Worm (Caenorhabditis elegans) whole organism, L3 larva: Measurements from ENCODE around the gene scrm-3.

Experiments used
- ZK546.5 ChIP-seq: sonication (generic microtip); optimal IDR thresholded peaks from 2 replicates; lab custom pipeline; 2017; ENCODE audit warnings: missing biosample characterization, missing genetic modification characterization
- aly-2 ChIP-seq: fragments of 150-350 bp; optimal IDR thresholded peaks from 2 replicates; lab custom pipeline; 2014; ENCODE audit warnings: missing biosample characterization, missing genetic modification characterization
- ama-1 ChIP-seq: fragments of 150-350 bp; optimal IDR thresholded peaks from 2 replicates; lab custom pipeline; 2018
- ceh-28 ChIP-seq: fragments of 150-350 bp; optimal IDR thresholded peaks from 2 replicates; lab custom pipeline; 2014; ENCODE audit warnings: missing biosample characterization, missing genetic modification reagents, missing genetic modification characterization
- egl-5 ChIP-seq: fragments of 150-350 bp; optimal IDR thresholded peaks from 2 replicates; lab custom pipeline; 2017; ENCODE audit warnings: missing biosample characterization, missing genetic modification reagents, missing genetic modification characterization, inconsistent platforms
- elt-2 ChIP-seq: sonication (generic microtip); optimal IDR thresholded peaks from 2 replicates; lab custom pipeline; 2016; ENCODE audit warnings: missing genetic modification reagents, mild to moderate bottlenecking, missing genetic modification characterization, missing compliant biosample characterization
- eor-1 ChIP-seq, 2 experiments: fragments of 150-350 bp; optimal IDR thresholded peaks; 2 replicates each; lab custom pipeline; 2014 to 2018; ENCODE audit warnings: missing biosample characterization in 2 of 2, missing genetic modification characterization in 2 of 2
- hmg-11 ChIP-seq: sonication (generic microtip); optimal IDR thresholded peaks from 2 replicates; lab custom pipeline; 2016; ENCODE audit warnings: missing genetic modification characterization, missing compliant biosample characterization
- jun-1 ChIP-seq: fragments of 150-350 bp; optimal IDR thresholded peaks from 2 replicates; lab custom pipeline; 2014; ENCODE audit warnings: missing biosample characterization, missing genetic modification reagents, missing genetic modification characterization
- lin-15B ChIP-seq: fragments of 150-350 bp; optimal IDR thresholded peaks from 2 replicates; lab custom pipeline; 2014; ENCODE audit warnings: missing biosample characterization, missing genetic modification characterization
- mdl-1 ChIP-seq: fragments of 150-350 bp; optimal IDR thresholded peaks from 2 replicates; lab custom pipeline; 2014; ENCODE audit warnings: missing biosample characterization, missing genetic modification characterization
- mml-1 ChIP-seq: fragments of 150-350 bp; sonication (generic microtip); optimal IDR thresholded peaks from 3 replicates; lab custom pipeline; 2014; ENCODE audit warnings: missing biosample characterization, missing genetic modification characterization
- nfya-1 ChIP-seq: sonication (generic microtip); optimal IDR thresholded peaks from 2 replicates; lab custom pipeline; 2017; ENCODE audit warnings: missing genetic modification characterization, mild to moderate bottlenecking, missing compliant biosample characterization, antibody characterized with exemption, moderate library complexity; ENCODE audit not compliant: insufficient read depth
- nhr-28 ChIP-seq: fragments of 150-350 bp; optimal IDR thresholded peaks from 2 replicates; lab custom pipeline; 2014; ENCODE audit warnings: missing biosample characterization, missing genetic modification characterization
- nhr-43 ChIP-seq: sonication (generic microtip); optimal IDR thresholded peaks from 2 replicates; lab custom pipeline; 2016; ENCODE audit warnings: mild to moderate bottlenecking, missing genetic modification characterization, missing compliant biosample characterization; ENCODE audit not compliant: poor library complexity, severe bottlenecking
- nhr-77 ChIP-seq: fragments of 150-350 bp; optimal IDR thresholded peaks from 2 replicates; lab custom pipeline; 2014; ENCODE audit warnings: missing biosample characterization, missing genetic modification characterization
- pqm-1 ChIP-seq: fragments of 150-350 bp; optimal IDR thresholded peaks from 2 replicates; lab custom pipeline; 2017; ENCODE audit warnings: missing biosample characterization, missing genetic modification characterization, inconsistent platforms
- snpc-4 ChIP-seq: fragments of 150-350 bp; optimal IDR thresholded peaks from 2 replicates; lab custom pipeline; 2014; ENCODE audit warnings: missing biosample characterization, missing genetic modification characterization
- tbx-2 ChIP-seq: sonication (generic microtip); optimal IDR thresholded peaks from 2 replicates; lab custom pipeline; 2016; ENCODE audit warnings: mild to moderate bottlenecking, missing genetic modification characterization, missing compliant biosample characterization
- unc-62 ChIP-seq: fragments of 150-350 bp; sonication (generic microtip); optimal IDR thresholded peaks from 4 replicates; lab custom pipeline; 2014; ENCODE audit warnings: missing biosample characterization, missing genetic modification reagents, missing genetic modification characterization
- zag-1 ChIP-seq: fragments of 150-350 bp; optimal IDR thresholded peaks from 2 replicates; lab custom pipeline; 2014; ENCODE audit warnings: missing biosample characterization, missing genetic modification characterization

Gene scrm-3

ce11 chrV:3312067-3312666 lies 44.8 kb downstream of the scrm-3 start, which contains the start of gene arrd-18:
Gene arrd-18, minus strand, starts transcription at chrV:3312117.
- TF ChIP-seq hmg-11 (peak; percentile 50), nhr-77 (tag; lab: Kevin White, UChicago) (no peak), elt-2 (tag; lab: Kevin White, UChicago) (peak; percentile 38), snpc-4 (peak; percentile 14), nfya-1 (tag; lab: Kevin White, UChicago) (peak; percentile 27), tbx-2 (tag; lab: Kevin White, UChicago) (no peak)

ce11 chrV:3308169-3308568 lies 48.8 kb downstream of the scrm-3 start, which contains the start of gene srbc-3:
Gene srbc-3, plus strand, starts transcription at chrV:3308469.
- TF ChIP-seq ZK546.5 (tag; lab: Kevin White, UChicago) (no peak), mdl-1 (tag; lab: Kevin White, UChicago) (no peak), nhr-43 (tag; lab: Kevin White, UChicago) (no peak), ceh-28 (tag; lab: Kevin White, UChicago) (no peak), snpc-4 (no peak), egl-5 (tag; lab: Kevin White, UChicago) (no peak), tbx-2 (tag; lab: Kevin White, UChicago) (no peak), nhr-28 (tag; lab: Kevin White, UChicago) (no peak), zag-1 (tag; lab: Kevin White, UChicago) (no peak), aly-2 (no peak), ama-1 (no peak), unc-62 (GFP tag; lab: Kevin White, UChicago) (no peak), pqm-1 (tag; lab: Kevin White, UChicago) (no peak), jun-1 (tag; lab: Kevin White, UChicago) (no peak), elt-2 (tag; lab: Kevin White, UChicago) (no peak), mml-1 (tag; lab: Kevin White, UChicago) (no peak), lin-15B (tag; lab: Kevin White, UChicago) (no peak), eor-1 (tag; optimal IDR thresholded peaks at IDR 0.05; lab: Kevin White, UChicago) (no peak)
